Worm (Caenorhabditis elegans) whole organism, late embryonic: Measurements from ENCODE around the gene ZK1240.8.

ENCODE experiments used
- ama-1 ChIP-seq: fragments of 150-350 bp; optimal IDR thresholded peaks from 2 replicates; lab custom pipeline; 2014
- ceh-2 ChIP-seq: sonication (generic microtip); optimal IDR thresholded peaks from 2 replicates; lab custom pipeline; 2016; ENCODE audit warnings: missing genotype, missing genetic modification characterization, missing compliant biosample characterization
- ceh-30 ChIP-seq: fragments of 150-350 bp; optimal IDR thresholded peaks from 2 replicates; lab custom pipeline; 2014; ENCODE audit warnings: missing biosample characterization, missing genetic modification characterization
- ceh-6 ChIP-seq: fragments of 200-800 bp; sonication (Bioruptor generic); optimal IDR thresholded peaks from 2 replicates; lab custom pipeline; 2018; ENCODE audit warnings: mild to moderate bottlenecking, missing genetic modification characterization, missing compliant biosample characterization
- che-1 ChIP-seq: sonication (generic microtip); optimal IDR thresholded peaks from 2 replicates; lab custom pipeline; 2016; ENCODE audit warnings: mild to moderate bottlenecking, missing genetic modification characterization, missing compliant biosample characterization
- dve-1 ChIP-seq: sonication (generic microtip); optimal IDR thresholded peaks from 2 replicates; lab custom pipeline; 2017; ENCODE audit warnings: antibody characterized with exemption, mild to moderate bottlenecking, missing genetic modification characterization, missing compliant biosample characterization
- nhr-11 ChIP-seq: fragments of 150-350 bp; optimal IDR thresholded peaks from 2 replicates; lab custom pipeline; 2014; ENCODE audit warnings: missing biosample characterization, missing genetic modification characterization
- pqm-1 ChIP-seq: sonication (generic microtip); optimal IDR thresholded peaks from 2 replicates; lab custom pipeline; 2016; ENCODE audit warnings: missing genetic modification characterization, missing compliant biosample characterization
- rnt-1 ChIP-seq: sonication (generic microtip); optimal IDR thresholded peaks from 2 replicates; lab custom pipeline; 2016; ENCODE audit warnings: missing genetic modification characterization, missing compliant biosample characterization
- sox-4 ChIP-seq: sonication (generic microtip); optimal IDR thresholded peaks from 2 replicates; lab custom pipeline; 2017; ENCODE audit warnings: mild to moderate bottlenecking, missing genetic modification characterization, inconsistent platforms, missing compliant biosample characterization
- tbx-7 ChIP-seq: sonication (generic microtip); optimal IDR thresholded peaks from 2 replicates; lab custom pipeline; 2016; ENCODE audit warnings: missing genotype, missing genetic modification characterization, missing compliant biosample characterization

- TF ChIP-seq ceh-2 (tag; lab: Kevin White, UChicago) (no peak), pqm-1 (tag; lab: Kevin White, UChicago) (no peak), che-1 (tag; lab: Kevin White, UChicago) (no peak), dve-1 (tag; lab: Kevin White, UChicago) (no peak), ama-1 (lab: Kevin White, UChicago) (no peak), rnt-1 (tag; lab: Kevin White, UChicago) (no peak), nhr-11 (no peak), sox-4 (tag; lab: Kevin White, UChicago) (no peak), ceh-6 (GFP tag; lab: Kevin White, UChicago) (no peak), ceh-30 (no peak), tbx-7 (tag; lab: Kevin White, UChicago) (no peak)
These were observed 22.1 kb downstream of the ZK1240.8 start, which contains the start of gene B0281.3 for ce11 chrII:2306741-2307140.
